Worm (Caenorhabditis elegans) whole organism, midembryonic: ENCODE results near the gene R10E8.5.

Source experiments
- T22C8.4 ChIP-seq: fragments of 200-800 bp; sonication (Bioruptor generic); IDR thresholded peaks from 2 replicates; pipeline ENCODE4 v1.3.6; 2022; ENCODE audit warnings: missing genetic modification characterization, missing compliant biosample characterization
- flt-1 ChIP-seq: fragments of 200-800 bp; sonication (Bioruptor generic); IDR thresholded peaks from 2 replicates; pipeline ENCODE4 v1.3.6; 2022; ENCODE audit warnings: missing genetic modification characterization, missing compliant biosample characterization
- klf-2 ChIP-seq: fragments of 200-800 bp; sonication (Bioruptor generic); conservative IDR thresholded peaks from 2 replicates; pipeline ENCODE4 v1.3.6; 2022; ENCODE audit warnings: missing genetic modification reagents, missing genetic modification characterization, missing compliant biosample characterization
- ztf-29 ChIP-seq: fragments of 200-800 bp; sonication (Bioruptor generic); IDR thresholded peaks from 2 replicates; pipeline ENCODE4 v1.3.6; 2022; ENCODE audit warnings: missing genetic modification reagents, missing genetic modification characterization, missing compliant biosample characterization

DNA sequence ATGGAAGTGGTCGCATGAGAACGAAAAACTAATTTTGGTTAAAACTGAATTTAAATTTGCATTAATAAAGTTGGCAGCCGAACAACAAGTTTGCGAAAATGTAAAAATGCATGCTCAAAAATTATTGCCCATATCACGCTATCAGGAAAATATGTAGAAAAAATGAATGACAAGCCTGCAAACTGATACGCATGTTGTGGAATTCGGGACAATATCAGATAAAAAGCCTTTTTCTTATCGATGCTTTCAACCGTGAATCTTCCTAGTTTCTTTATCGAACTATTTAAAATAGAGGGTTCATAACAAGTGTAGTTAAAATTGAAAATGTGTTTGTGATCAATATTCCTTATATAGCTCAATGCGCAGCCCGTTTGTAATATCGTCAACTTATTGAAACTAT is 8.5 kb upstream of the R10E8.5 start:
- TF ChIP-seq klf-2 (GFP tag; lab: Robert Waterston, UW) (no peak), T22C8.4 (GFP tag; lab: Robert Waterston, UW) (no peak), flt-1 (GFP tag; lab: Robert Waterston, UW) (no peak), ztf-29 (GFP tag; lab: Robert Waterston, UW) (no peak)
